Worm (Caenorhabditis elegans): ENCODE data around the gene F08D12.7.

F08D12.7 gene

DNA sequence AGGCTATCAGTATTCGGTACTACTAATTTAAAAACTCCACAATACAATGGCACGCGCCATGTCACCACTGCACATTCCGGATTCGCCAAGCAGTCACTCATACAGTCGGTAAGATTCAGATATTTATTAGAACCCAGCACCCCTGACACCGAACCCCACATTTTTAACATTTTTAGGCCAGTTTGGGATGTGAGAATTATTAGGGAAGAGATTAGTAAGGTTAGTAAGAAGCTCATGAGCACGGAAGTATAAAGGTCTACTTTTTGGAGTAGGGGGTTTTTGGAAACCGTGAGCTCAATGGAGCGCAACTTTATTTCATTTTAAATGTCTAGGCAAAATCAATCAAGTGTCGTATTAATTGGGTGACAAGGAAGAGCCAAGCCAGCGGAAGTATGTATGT is 11.0 kb downstream of the F08D12.7 start, which contains the start of gene F29A7.8:
Gene F29A7.8, minus strand, starts transcription at position 101 of the 400 bp plus-strand sequence.
- no peak for TF ChIP-seq nhr-42 (GFP tag; IDR thresholded peaks at IDR 0.05)
- TF ChIP-seq aha-1 (tag): peak; percentile 12

DNA sequence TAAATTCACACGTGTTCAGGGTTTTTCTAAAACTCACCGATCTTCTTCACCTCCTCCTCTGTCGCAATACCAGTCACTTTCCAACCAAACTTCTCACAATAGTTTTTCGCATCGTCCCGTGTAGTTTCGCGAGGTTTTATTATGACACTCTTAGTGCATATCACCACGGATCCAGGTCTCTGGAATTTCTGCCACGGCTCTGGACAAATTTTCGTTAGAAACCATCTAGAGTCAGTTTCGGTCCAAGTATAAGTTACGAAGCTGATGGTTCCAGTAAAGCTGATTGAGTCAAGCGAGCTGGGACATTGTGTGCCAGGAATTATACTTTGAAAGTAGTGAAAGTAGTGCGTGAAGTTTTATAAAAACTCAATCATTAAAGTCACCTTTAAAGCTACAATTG is 12.6 kb downstream of the F08D12.7 start:
- TF ChIP-seq ceh-20 (GFP tag; IDR thresholded peaks at IDR 0.05) (no peak), zfp-2 (tag; optimal IDR thresholded peaks at IDR 0.05) (no peak), lim-7 (GFP tag; IDR thresholded peaks at IDR 0.05) (no peak), unc-62 (GFP tag; optimal IDR thresholded peaks at IDR 0.05 in 1 of 2) (peak in 1 of 2 experiments; percentile 94), unc-62 (tag; optimal IDR thresholded peaks at IDR 0.05) (no peak), ztf-7 (tag; optimal IDR thresholded peaks at IDR 0.05) (no peak), dmd-6 (GFP tag; IDR thresholded peaks at IDR 0.05) (no peak), Y105C5A.15 (GFP tag; IDR thresholded peaks at IDR 0.05) (no peak), aha-1 (tag) (peak; percentile 53)

DNA sequence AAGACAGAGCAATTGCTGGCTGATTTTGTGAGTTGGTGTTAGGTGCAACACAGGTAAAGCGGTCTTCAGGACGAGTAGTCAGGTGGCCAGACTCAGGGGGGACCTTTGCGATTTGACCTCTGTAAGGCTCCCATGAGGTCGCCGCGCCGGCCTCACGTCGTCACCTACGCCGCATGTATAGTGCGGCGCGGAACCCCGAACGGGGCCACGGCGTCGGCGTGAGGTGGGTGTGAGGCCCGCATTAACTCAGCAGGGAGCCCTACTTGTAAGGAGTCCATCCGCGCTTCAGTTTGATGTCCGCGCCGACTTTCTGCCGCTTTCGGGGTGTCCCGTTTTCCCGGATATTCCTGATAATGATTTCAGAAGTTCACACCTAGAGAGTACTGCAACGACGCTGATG is 14.3 kb downstream of the F08D12.7 start:
- no peak for TF ChIP-seq zfp-2 (tag; optimal IDR thresholded peaks at IDR 0.05)
- peak; percentile 91 for TF ChIP-seq set-16 (GFP tag; IDR thresholded peaks at IDR 0.05)

DNA sequence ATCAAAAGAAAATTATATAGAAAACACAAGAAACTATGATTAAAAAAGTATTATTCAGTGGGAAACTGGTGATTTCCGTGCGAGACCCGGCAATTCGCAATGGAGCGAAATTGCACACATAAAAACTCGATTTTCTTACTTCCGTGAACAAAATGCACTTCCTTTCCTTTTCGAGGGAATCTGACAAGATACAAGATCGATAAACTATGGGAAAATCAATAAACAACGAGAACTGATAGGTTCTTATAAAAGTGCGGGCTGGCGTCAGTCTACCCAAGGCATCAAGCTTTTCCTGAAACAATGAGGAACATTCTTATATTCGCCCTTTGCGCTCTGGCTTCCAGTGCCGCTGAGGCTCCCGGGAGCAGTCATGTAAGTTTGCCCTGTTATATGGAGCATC is 15.9 kb downstream of the F08D12.7 start, which contains the start of gene F29A7.3:
Gene F29A7.3, plus strand, starts transcription at position 301 of the 400 bp plus-strand sequence.
- no peak for TF ChIP-seq unc-39 (tag; optimal IDR thresholded peaks at IDR 0.05)
- TF ChIP-seq ZK337.2 (GFP tag; IDR thresholded peaks at IDR 0.05): no peak
- TF ChIP-seq Y105C5A.15 (GFP tag; IDR thresholded peaks at IDR 0.05): no peak
- TF ChIP-seq ceh-20 (GFP tag; IDR thresholded peaks at IDR 0.05): no peak
- no peak for TF ChIP-seq F10B5.3 (tag; optimal IDR thresholded peaks at IDR 0.05)
- no peak for TF ChIP-seq skn-1 (tag; optimal IDR thresholded peaks at IDR 0.05)
- no peak for TF ChIP-seq daf-16 (GFP tag; optimal IDR thresholded peaks at IDR 0.05)
- no peak for TF ChIP-seq daf-16 (tag; optimal IDR thresholded peaks at IDR 0.05)
- TF ChIP-seq nhr-41 (GFP tag; IDR thresholded peaks at IDR 0.05): no peak
- TF ChIP-seq spr-1 (tag; optimal IDR thresholded peaks at IDR 0.05): no peak
- TF ChIP-seq duxl-1 (tag; optimal IDR thresholded peaks at IDR 0.05; ENCODE audit: poor library complexity): no peak
- TF ChIP-seq jun-1 (tag; optimal IDR thresholded peaks at IDR 0.05): no peak
- no peak for TF ChIP-seq nhr-111 (GFP tag; optimal IDR thresholded peaks at IDR 0.05)
- no peak for TF ChIP-seq ztf-7 (tag; optimal IDR thresholded peaks at IDR 0.05)
- TF ChIP-seq aly-2 (tag; optimal IDR thresholded peaks at IDR 0.05): no peak
- no peak for TF ChIP-seq D1046.2 (GFP tag; IDR thresholded peaks at IDR 0.05)
- no peak for TF ChIP-seq R02D3.7 (tag; optimal IDR thresholded peaks at IDR 0.05)
- no peak for TF ChIP-seq zfp-2 (tag; optimal IDR thresholded peaks at IDR 0.05)
- TF ChIP-seq ZK546.5 (tag; optimal IDR thresholded peaks at IDR 0.05): no peak

DNA sequence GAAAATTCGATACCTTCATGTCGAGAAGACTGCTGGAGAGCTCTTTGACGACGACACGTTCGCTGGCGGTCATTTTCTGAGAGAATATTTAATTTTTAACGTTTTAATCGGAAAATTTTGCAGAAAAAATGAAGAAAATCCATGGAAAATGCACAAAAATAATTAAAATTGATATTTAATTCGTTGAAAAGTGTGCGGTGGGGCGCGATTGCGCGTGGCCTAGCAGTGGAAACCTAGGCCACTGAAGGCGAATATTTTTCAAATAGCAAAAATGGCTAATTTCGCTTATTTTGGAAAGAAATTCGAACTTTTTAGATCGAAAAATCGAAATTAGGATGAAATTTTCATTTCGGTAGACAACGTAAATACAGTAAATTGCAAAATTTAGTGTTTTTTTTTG is 16.4 kb downstream of the F08D12.7 start, which contains the start of gene F29A7.6:
Gene F29A7.6, minus strand, starts transcription at position 76 of the 400 bp plus-strand sequence.
- TF ChIP-seq hlh-11 (tag; optimal IDR thresholded peaks at IDR 0.05) (peak; percentile 25), zip-11 (GFP tag; IDR thresholded peaks at IDR 0.05) (no peak), nhr-77 (tag; optimal IDR thresholded peaks at IDR 0.05) (no peak), lin-15B (tag; optimal IDR thresholded peaks at IDR 0.05) (no peak), D1046.2 (GFP tag; IDR thresholded peaks at IDR 0.05) (no peak), dmd-8 (GFP tag; IDR thresholded peaks at IDR 0.05) (no peak), dve-1 (tag; optimal IDR thresholded peaks at IDR 0.05; ENCODE audit: insufficient read depth) (no peak), unc-130 (GFP tag; optimal IDR thresholded peaks at IDR 0.05) (peak; percentile 69), ZK337.2 (GFP tag; IDR thresholded peaks at IDR 0.05) (peak; percentile 67; the same call in 1 of the 2 replicates), nhr-10 (tag; optimal IDR thresholded peaks at IDR 0.05) (no peak), dpl-1 (GFP tag; optimal IDR thresholded peaks at IDR 0.05) (peak; percentile 56), attf-4 (tag; optimal IDR thresholded peaks at IDR 0.05) (no peak), madf-9 (GFP tag; conservative IDR thresholded peaks at IDR 0.05) (no peak), ceh-44 (GFP tag; IDR thresholded peaks at IDR 0.05) (no peak), unc-62 (GFP tag; optimal IDR thresholded peaks at IDR 0.05 in 1 of 2) (no peak), unc-62 (tag; optimal IDR thresholded peaks at IDR 0.05) (no peak), nhr-28 (tag; optimal IDR thresholded peaks at IDR 0.05) (peak; percentile 12), tra-1 (GFP tag; IDR thresholded peaks at IDR 0.05) (0 out of 2 replicates have a peak, but pooled peaks have one; percentile 6), mes-2 (tag; optimal IDR thresholded peaks at IDR 0.05; ENCODE audit: poor library complexity, severe bottlenecking) (peak; percentile 97), Y105C5A.15 (GFP tag; IDR thresholded peaks at IDR 0.05) (no peak), zfp-3 (GFP tag; conservative IDR thresholded peaks at IDR 0.05) (no peak), jun-1 (tag; optimal IDR thresholded peaks at IDR 0.05) (no peak), ceh-20 (GFP tag; IDR thresholded peaks at IDR 0.05) (no peak), nhr-6 (tag; optimal IDR thresholded peaks at IDR 0.05) (peak; percentile 3), dmd-6 (GFP tag; IDR thresholded peaks at IDR 0.05) (peak; percentile 50; the same call in 1 of the 2 replicates), rbr-2 (tag; optimal IDR thresholded peaks at IDR 0.05) (peak; percentile 49)

Data from whole organism, L4 larva.